Worm (Caenorhabditis elegans): ENCODE measurements around the gene F28C1.3.

F28C1.3 gene

ce11 chrV:12470324-12470723 is 1.9 kb downstream of the F28C1.3 start:
- TF ChIP-seq egl-18 (GFP tag; IDR thresholded peaks at IDR 0.05) (no peak), snpc-1.3 (tag; optimal IDR thresholded peaks at IDR 0.05; ENCODE audit: insufficient read depth) (no peak), rpc-1 (optimal IDR thresholded peaks at IDR 0.05) (no peak), rpc-1 (tag; optimal IDR thresholded peaks at IDR 0.05) (no peak), C06A6.2 (GFP tag; conservative IDR thresholded peaks at IDR 0.05) (no peak), cebp-1 (GFP tag; IDR thresholded peaks at IDR 0.05) (no peak), cebp-1 (tag; optimal IDR thresholded peaks at IDR 0.05) (no peak), chd-7 (tag; optimal IDR thresholded peaks at IDR 0.05) (no peak), F57C9.4 (tag; optimal IDR thresholded peaks at IDR 0.05) (no peak), ekl-4 (GFP tag; IDR thresholded peaks at IDR 0.05) (no peak)

ce11 chrV:12475360-12475759 is 6.9 kb downstream of the F28C1.3 start:
- TF ChIP-seq hsf-1 (GFP tag; IDR thresholded peaks at IDR 0.05) (peak; percentile 25; the same call in 1 of the 2 replicates), nhr-80 (tag; optimal IDR thresholded peaks at IDR 0.05) (peak; percentile 72), cebp-1 (GFP tag; IDR thresholded peaks at IDR 0.05) (no peak), cebp-1 (tag; optimal IDR thresholded peaks at IDR 0.05) (peak; percentile 57), let-607 (tag; optimal IDR thresholded peaks at IDR 0.05) (peak in 1 of 2 experiments; percentile 6), ceh-79 (tag; optimal IDR thresholded peaks at IDR 0.05) (no peak), snpc-4 (GFP tag; optimal IDR thresholded peaks at IDR 0.05) (no peak), snpc-4 (tag; optimal IDR thresholded peaks at IDR 0.05) (peak in 1 of 4 experiments; percentile 13)

- TF ChIP-seq zfh-2 (GFP tag; conservative IDR thresholded peaks at IDR 0.05) (peak; percentile 92), pbrm-1 (GFP tag; IDR thresholded peaks at IDR 0.05) (peak; percentile 38; the same call in 1 of the 2 replicates), fkh-3 (tag; optimal IDR thresholded peaks at IDR 0.05) (no peak), hmg-20 (GFP tag; IDR thresholded peaks at IDR 0.05) (no peak), nhr-90 (tag; optimal IDR thresholded peaks at IDR 0.05) (peak; percentile 5), chd-7 (tag; optimal IDR thresholded peaks at IDR 0.05) (peak; percentile 26), zim-3 (tag; optimal IDR thresholded peaks at IDR 0.05) (peak; percentile 34), K12H6.12 (tag; optimal IDR thresholded peaks at IDR 0.05) (peak; percentile 9)
Measured at ce11 chrV:12477139-12477538, 8.7 kb downstream of the F28C1.3 start.

- no peak for TF ChIP-seq ztf-22 (GFP tag; optimal IDR thresholded peaks at IDR 0.05)
- no peak for TF ChIP-seq F57C9.4 (tag; optimal IDR thresholded peaks at IDR 0.05)
- TF ChIP-seq him-1 (tag; optimal IDR thresholded peaks at IDR 0.05): no peak
- no peak for TF ChIP-seq repo-1 (tag; optimal IDR thresholded peaks at IDR 0.05)
- TF ChIP-seq ccch-3 (GFP tag; optimal IDR thresholded peaks at IDR 0.05): no peak
- no peak for TF ChIP-seq nfyb-1 (GFP tag; IDR thresholded peaks at IDR 0.05)
- no peak for TF ChIP-seq ztf-25 (GFP tag; IDR thresholded peaks at IDR 0.05)
- no peak for TF ChIP-seq lsy-27 (tag; optimal IDR thresholded peaks at IDR 0.05; ENCODE audit: borderline replicate concordance, insufficient read depth)
- TF ChIP-seq gei-17 (GFP tag; optimal IDR thresholded peaks at IDR 0.05): no peak
Measured at ce11 chrV:12478111-12478510, 9.6 kb downstream of the F28C1.3 start, which contains the start of gene atn-1. TSS of gene atn-1 (plus strand) at chrV:12478411.

ce11 chrV:12478990-12479389 is 10.5 kb downstream of the F28C1.3 start:
- TF ChIP-seq xnd-1 (tag; optimal IDR thresholded peaks at IDR 0.05): no peak
- TF ChIP-seq hmg-1.2 (GFP tag; IDR thresholded peaks at IDR 0.05): 0 out of 2 replicates have a peak, but pooled peaks have one; percentile 10
